Fruit fly (Drosophila melanogaster): ENCODE data around the gene MetRS-m.

The MetRS-m gene

DNA sequence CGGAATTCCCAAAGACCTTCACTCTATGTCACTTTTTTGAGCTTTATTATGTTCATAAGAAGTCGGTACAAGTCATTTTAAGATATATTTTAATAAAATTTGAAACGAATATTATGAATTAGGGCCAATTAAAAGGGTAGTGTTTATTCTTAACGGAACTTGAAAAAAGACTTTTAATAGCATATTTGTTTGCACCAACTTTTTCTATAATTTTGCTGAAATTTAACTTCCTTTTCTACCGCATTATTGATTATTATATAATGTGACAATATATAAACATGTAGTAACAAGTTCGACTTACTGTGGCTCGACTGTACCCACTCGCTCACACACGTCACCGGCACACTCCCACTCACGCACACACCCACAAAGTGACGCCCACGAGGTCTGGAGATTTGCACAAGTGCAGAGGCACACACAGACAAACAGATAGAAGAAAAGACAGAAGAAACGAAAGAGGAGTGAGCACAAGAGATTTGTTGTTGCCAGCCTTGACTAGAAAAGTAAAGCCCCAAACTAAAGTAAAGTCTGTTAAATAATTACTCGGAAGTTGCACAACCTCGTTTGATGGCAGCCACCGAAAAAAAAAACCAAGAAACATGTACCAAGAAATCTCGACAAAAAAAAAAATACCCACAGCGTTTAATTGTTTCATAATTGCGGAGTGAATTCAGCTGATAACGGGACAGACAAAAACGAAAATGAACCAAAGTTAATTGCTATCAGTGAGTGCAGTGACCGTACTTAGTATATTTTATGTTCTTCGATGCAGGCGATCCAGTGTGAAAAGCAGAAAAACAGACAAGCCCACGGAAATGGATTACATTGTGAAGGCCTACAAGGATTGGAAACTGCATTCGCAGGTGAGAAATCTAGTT is 30.4 kb upstream of the MetRS-m start (continued):
- TF ChIP-seq HmgZ (tag; optimal IDR thresholded peaks at IDR 0.05): no peak
- 0 out of 4 replicates have a peak, but pooled peaks have one; percentile 26 for TF ChIP-seq chinmo (GFP tag; IDR thresholded peaks at IDR 0.05; ENCODE audit: partially characterized antibody)
- TF ChIP-seq Bgb (GFP tag; IDR thresholded peaks at IDR 0.05; ENCODE audit: partially characterized antibody): no peak
- TF ChIP-seq Xbp1 (GFP tag; optimal IDR thresholded peaks at IDR 0.05): peak; percentile 24
- TF ChIP-seq CG13296 (GFP tag; optimal IDR thresholded peaks at IDR 0.05): peak; percentile 25
- peak; percentile 14 for TF ChIP-seq org-1 (GFP tag; optimal IDR thresholded peaks at IDR 0.05)
- peak; percentile 7 for TF ChIP-seq PHDP (tag; optimal IDR thresholded peaks at IDR 0.05)
- TF ChIP-seq CG14050 (GFP tag; IDR thresholded peaks at IDR 0.05): no peak
- no peak for TF ChIP-seq fu2 (GFP tag; optimal IDR thresholded peaks at IDR 0.05)
- TF ChIP-seq p53 (GFP tag; optimal IDR thresholded peaks at IDR 0.05): no peak
- TF ChIP-seq CG18599 (GFP tag; optimal IDR thresholded peaks at IDR 0.05): peak; percentile 51
- TF ChIP-seq fd3F (GFP tag; optimal IDR thresholded peaks at IDR 0.05): no peak
- peak; percentile 29 for TF ChIP-seq Rfx (GFP tag; IDR thresholded peaks at IDR 0.05)
- TF ChIP-seq trh (GFP tag; optimal IDR thresholded peaks at IDR 0.05): no peak
- no peak for TF ChIP-seq Kr (GFP tag; optimal IDR thresholded peaks at IDR 0.05)
- no peak for TF ChIP-seq CkIIα-i1 (GFP tag; IDR thresholded peaks at IDR 0.05)
- TF ChIP-seq CG9932 (GFP tag; IDR thresholded peaks at IDR 0.05): 0 out of 2 replicates have a peak, but pooled peaks have one; percentile 4
- TF ChIP-seq BtbVII (GFP tag; optimal IDR thresholded peaks at IDR 0.05): no peak
- TF ChIP-seq CG8290 (GFP tag; optimal IDR thresholded peaks at IDR 0.05): no peak
- TF ChIP-seq CG8290 (tag; optimal IDR thresholded peaks at IDR 0.05): peak in 1 of 2 experiments; percentile 15
- peak; percentile 40 for TF ChIP-seq Sox102F (GFP tag; optimal IDR thresholded peaks at IDR 0.05)
- TF ChIP-seq CG5180 (GFP tag; optimal IDR thresholded peaks at IDR 0.05): peak; percentile 5
- TF ChIP-seq CG9817 (tag; optimal IDR thresholded peaks at IDR 0.05): peak; percentile 19
- no peak for TF ChIP-seq Rx (GFP tag; IDR thresholded peaks at IDR 0.05)
- no peak for TF ChIP-seq kah (GFP tag; optimal IDR thresholded peaks at IDR 0.05)
- no peak for TF ChIP-seq Dll (GFP tag; IDR thresholded peaks at IDR 0.05; ENCODE audit: partially characterized antibody)
- no peak for TF ChIP-seq CG7372 (GFP tag; IDR thresholded peaks at IDR 0.05)
- peak; percentile 48 for TF ChIP-seq sqz (GFP tag; optimal IDR thresholded peaks at IDR 0.05)
- peak; percentile 25 for TF ChIP-seq Meics (GFP tag; optimal IDR thresholded peaks at IDR 0.05)
- TF ChIP-seq CG12659 (GFP tag; optimal IDR thresholded peaks at IDR 0.05): peak; percentile 48
- TF ChIP-seq CG12391 (tag; optimal IDR thresholded peaks at IDR 0.05): peak; percentile 23
- TF ChIP-seq CG6272 (GFP tag; IDR thresholded peaks at IDR 0.05): no peak
- no peak for TF ChIP-seq gcm2 (GFP tag; optimal IDR thresholded peaks at IDR 0.05)
- TF ChIP-seq CG8944 (GFP tag; optimal IDR thresholded peaks at IDR 0.05): no peak
- TF ChIP-seq CG13424 (tag; optimal IDR thresholded peaks at IDR 0.05): peak; percentile 52
- TF ChIP-seq tio (GFP tag; optimal IDR thresholded peaks at IDR 0.05): no peak
- TF ChIP-seq CG34376 (GFP tag; optimal IDR thresholded peaks at IDR 0.05): no peak
- TF ChIP-seq ttk (GFP tag; IDR thresholded peaks at IDR 0.05): 0 out of 2 replicates have a peak, but pooled peaks have one; percentile 10
- peak; percentile 69 for TF ChIP-seq Med (GFP tag)
- TF ChIP-seq CG10267 (tag; optimal IDR thresholded peaks at IDR 0.05): no peak
- TF ChIP-seq Fer3 (tag; optimal IDR thresholded peaks at IDR 0.05): peak; percentile 28
- peak; percentile 3 for TF ChIP-seq unpg (GFP tag; optimal IDR thresholded peaks at IDR 0.05)
- 0 out of 2 replicates have a peak, but pooled peaks have one; percentile 23 for TF ChIP-seq vvl (GFP tag; IDR thresholded peaks at IDR 0.05)
- TF ChIP-seq CG6765 (GFP tag; optimal IDR thresholded peaks at IDR 0.05): peak; percentile 33
- peak; percentile 25; the same call in 1 of the 2 replicates for TF ChIP-seq Drgx (GFP tag; IDR thresholded peaks at IDR 0.05)
- no peak for TF ChIP-seq HLH4C (GFP tag; IDR thresholded peaks at IDR 0.05; ENCODE audit: partially characterized antibody)
- peak; percentile 46 for TF ChIP-seq HHEX (GFP tag; optimal IDR thresholded peaks at IDR 0.05)
- peak; percentile 14; the same call in 1 of the 2 replicates for TF ChIP-seq Ada2b (GFP tag; IDR thresholded peaks at IDR 0.05)

Data from whole organism, embryonic.